Worm (Caenorhabditis elegans) whole organism, L3 larva: ENCODE measurements around the gene dhhc-9.

Experiments
- R02D3.7 ChIP-seq: fragments of 150-350 bp; optimal IDR thresholded peaks from 2 replicates; lab custom pipeline; 2014; ENCODE audit warnings: missing biosample characterization, missing genetic modification characterization
- aly-2 ChIP-seq: fragments of 150-350 bp; optimal IDR thresholded peaks from 2 replicates; lab custom pipeline; 2014; ENCODE audit warnings: missing biosample characterization, missing genetic modification characterization
- ama-1 ChIP-seq: fragments of 150-350 bp; optimal IDR thresholded peaks from 2 replicates; lab custom pipeline; 2018
- ceh-16 ChIP-seq: sonication (generic microtip); optimal IDR thresholded peaks from 2 replicates; lab custom pipeline; 2017; ENCODE audit warnings: missing biosample characterization, missing genetic modification characterization
- ceh-28 ChIP-seq: fragments of 150-350 bp; optimal IDR thresholded peaks from 2 replicates; lab custom pipeline; 2014; ENCODE audit warnings: missing biosample characterization, missing genetic modification reagents, missing genetic modification characterization
- ceh-82 ChIP-seq: fragments of 150-350 bp; optimal IDR thresholded peaks from 2 replicates; lab custom pipeline; 2014; ENCODE audit warnings: missing biosample characterization, missing genetic modification characterization
- ceh-9 ChIP-seq: sonication (generic microtip); optimal IDR thresholded peaks from 2 replicates; lab custom pipeline; 2018; ENCODE audit warnings: missing biosample characterization, missing genetic modification characterization
- daf-12 ChIP-seq: fragments of 150-350 bp; optimal IDR thresholded peaks from 2 replicates; lab custom pipeline; 2014; ENCODE audit warnings: missing biosample characterization, missing genetic modification reagents, missing genetic modification characterization
- egl-27 ChIP-seq: sonication (generic microtip); optimal IDR thresholded peaks from 4 replicates; lab custom pipeline; 2017; ENCODE audit warnings: missing biosample characterization, missing genetic modification reagents, missing genetic modification characterization
- egl-5 ChIP-seq: fragments of 150-350 bp; optimal IDR thresholded peaks from 2 replicates; lab custom pipeline; 2017; ENCODE audit warnings: missing biosample characterization, missing genetic modification reagents, missing genetic modification characterization, inconsistent platforms
- elt-1 ChIP-seq: fragments of 150-350 bp; optimal IDR thresholded peaks from 2 replicates; lab custom pipeline; 2014; ENCODE audit warnings: missing biosample characterization, missing genetic modification characterization
- elt-2 ChIP-seq: sonication (generic microtip); optimal IDR thresholded peaks from 2 replicates; lab custom pipeline; 2016; ENCODE audit warnings: missing genetic modification reagents, mild to moderate bottlenecking, missing genetic modification characterization, missing compliant biosample characterization
- elt-3 ChIP-seq, 3 experiments: fragments of 150-350 bp in 1 of 3; sonication (generic microtip) in 2 of 3; optimal IDR thresholded peaks; 2 replicates in 2 of 3; 4 replicates in 1 of 3; lab custom pipeline; 2014 to 2017; ENCODE audit warnings: missing biosample characterization in 3 of 3, missing genetic modification characterization in 3 of 3
- eor-1 ChIP-seq, 2 experiments: fragments of 150-350 bp; optimal IDR thresholded peaks; 2 replicates each; lab custom pipeline; 2014 to 2018; ENCODE audit warnings: missing biosample characterization in 2 of 2, missing genetic modification characterization in 2 of 2
- fkh-10 ChIP-seq: sonication (generic microtip); optimal IDR thresholded peaks from 2 replicates; lab custom pipeline; 2017; ENCODE audit warnings: missing biosample characterization, missing genetic modification reagents, missing genetic modification characterization
- fkh-2 ChIP-seq: fragments of 150-350 bp; optimal IDR thresholded peaks from 2 replicates; lab custom pipeline; 2014; ENCODE audit warnings: missing biosample characterization, missing genetic modification reagents, missing genetic modification characterization
- fos-1 ChIP-seq: fragments of 150-350 bp; optimal IDR thresholded peaks from 2 replicates; lab custom pipeline; 2014; ENCODE audit warnings: missing biosample characterization, missing genetic modification characterization
- hmg-11 ChIP-seq: sonication (generic microtip); optimal IDR thresholded peaks from 2 replicates; lab custom pipeline; 2016; ENCODE audit warnings: missing genetic modification characterization, missing compliant biosample characterization
- jun-1 ChIP-seq: fragments of 150-350 bp; optimal IDR thresholded peaks from 2 replicates; lab custom pipeline; 2014; ENCODE audit warnings: missing biosample characterization, missing genetic modification reagents, missing genetic modification characterization
- lin-15B ChIP-seq: fragments of 150-350 bp; optimal IDR thresholded peaks from 2 replicates; lab custom pipeline; 2014; ENCODE audit warnings: missing biosample characterization, missing genetic modification characterization
- lin-39 ChIP-seq: fragments of 150-350 bp; optimal IDR thresholded peaks from 2 replicates; lab custom pipeline; 2018; ENCODE audit warnings: missing biosample characterization, missing genetic modification reagents, missing genetic modification characterization
- lsy-12 ChIP-seq: sonication (generic microtip); optimal IDR thresholded peaks from 2 replicates; lab custom pipeline; 2016; ENCODE audit warnings: mild to moderate bottlenecking, missing genetic modification characterization, missing compliant biosample characterization
- mdl-1 ChIP-seq: fragments of 150-350 bp; optimal IDR thresholded peaks from 2 replicates; lab custom pipeline; 2014; ENCODE audit warnings: missing biosample characterization, missing genetic modification characterization
- mml-1 ChIP-seq: fragments of 150-350 bp; sonication (generic microtip); optimal IDR thresholded peaks from 3 replicates; lab custom pipeline; 2014; ENCODE audit warnings: missing biosample characterization, missing genetic modification characterization
- nfya-1 ChIP-seq: sonication (generic microtip); optimal IDR thresholded peaks from 2 replicates; lab custom pipeline; 2017; ENCODE audit warnings: missing genetic modification characterization, mild to moderate bottlenecking, missing compliant biosample characterization, antibody characterized with exemption, moderate library complexity; ENCODE audit not compliant: insufficient read depth
- nhr-12 ChIP-seq: fragments of 150-350 bp; optimal IDR thresholded peaks from 2 replicates; lab custom pipeline; 2014; ENCODE audit warnings: missing biosample characterization, missing genetic modification characterization
- nhr-23 ChIP-seq: fragments of 150-350 bp; optimal IDR thresholded peaks from 2 replicates; lab custom pipeline; 2014; ENCODE audit warnings: missing biosample characterization, missing genetic modification reagents, missing genetic modification characterization
- nhr-237 ChIP-seq: fragments of 150-350 bp; optimal IDR thresholded peaks from 2 replicates; lab custom pipeline; 2014; ENCODE audit warnings: missing biosample characterization, missing genetic modification characterization
- nhr-25 ChIP-seq: sonication (generic microtip); optimal IDR thresholded peaks from 2 replicates; lab custom pipeline; 2017; ENCODE audit warnings: missing biosample characterization, missing genetic modification characterization
- nhr-28 ChIP-seq: fragments of 150-350 bp; optimal IDR thresholded peaks from 2 replicates; lab custom pipeline; 2014; ENCODE audit warnings: missing biosample characterization, missing genetic modification characterization
- nhr-43 ChIP-seq: sonication (generic microtip); optimal IDR thresholded peaks from 2 replicates; lab custom pipeline; 2016; ENCODE audit warnings: mild to moderate bottlenecking, missing genetic modification characterization, missing compliant biosample characterization; ENCODE audit not compliant: poor library complexity, severe bottlenecking
- nhr-67 ChIP-seq: fragments of 150-350 bp; optimal IDR thresholded peaks from 2 replicates; lab custom pipeline; 2014; ENCODE audit warnings: missing biosample characterization, missing genetic modification characterization
- nhr-76 ChIP-seq: fragments of 150-350 bp; sonication (generic microtip); optimal IDR thresholded peaks from 5 replicates; lab custom pipeline; 2014; ENCODE audit warnings: missing biosample characterization, missing genetic modification characterization
- nhr-77 ChIP-seq: fragments of 150-350 bp; optimal IDR thresholded peaks from 2 replicates; lab custom pipeline; 2014; ENCODE audit warnings: missing biosample characterization, missing genetic modification characterization
- pha-4 ChIP-seq: fragments of 150-350 bp; optimal IDR thresholded peaks from 2 replicates; lab custom pipeline; 2014; ENCODE audit warnings: missing biosample characterization, missing genetic modification reagents, missing genetic modification characterization
- pqm-1 ChIP-seq: fragments of 150-350 bp; optimal IDR thresholded peaks from 2 replicates; lab custom pipeline; 2017; ENCODE audit warnings: missing biosample characterization, missing genetic modification characterization, inconsistent platforms
- sea-2 ChIP-seq: fragments of 150-350 bp; sonication (generic microtip); optimal IDR thresholded peaks from 4 replicates; lab custom pipeline; 2014; ENCODE audit warnings: missing biosample characterization, missing genetic modification reagents, missing genetic modification characterization
- skn-1 ChIP-seq: fragments of 150-350 bp; optimal IDR thresholded peaks from 2 replicates; lab custom pipeline; 2014; ENCODE audit warnings: missing biosample characterization, missing genetic modification characterization
- snpc-4 ChIP-seq: fragments of 150-350 bp; optimal IDR thresholded peaks from 2 replicates; lab custom pipeline; 2014; ENCODE audit warnings: missing biosample characterization, missing genetic modification characterization
- tbx-2 ChIP-seq: sonication (generic microtip); optimal IDR thresholded peaks from 2 replicates; lab custom pipeline; 2016; ENCODE audit warnings: mild to moderate bottlenecking, missing genetic modification characterization, missing compliant biosample characterization
- unc-39 ChIP-seq: sonication (generic microtip); optimal IDR thresholded peaks from 4 replicates; lab custom pipeline; 2017; ENCODE audit warnings: missing biosample characterization, missing genetic modification characterization
- unc-62 ChIP-seq: fragments of 150-350 bp; sonication (generic microtip); optimal IDR thresholded peaks from 4 replicates; lab custom pipeline; 2014; ENCODE audit warnings: missing biosample characterization, missing genetic modification reagents, missing genetic modification characterization
- zag-1 ChIP-seq: fragments of 150-350 bp; optimal IDR thresholded peaks from 2 replicates; lab custom pipeline; 2014; ENCODE audit warnings: missing biosample characterization, missing genetic modification characterization
- ztf-11 ChIP-seq: fragments of 150-350 bp; optimal IDR thresholded peaks from 2 replicates; lab custom pipeline; 2014; ENCODE audit warnings: missing biosample characterization, missing genetic modification characterization
- ztf-4 ChIP-seq: fragments of 150-350 bp; optimal IDR thresholded peaks from 2 replicates; lab custom pipeline; 2014; ENCODE audit warnings: missing biosample characterization, missing genetic modification characterization

Gene dhhc-9

ce11 chrX:2368042-2368814, 33.6 kb downstream of the dhhc-9 start:
- peak; percentile 11 for TF ChIP-seq ceh-28 (tag; lab: Kevin White, UChicago)
- TF ChIP-seq jun-1 (tag; lab: Kevin White, UChicago) = peak; percentile 5
- peak; percentile 80 for TF ChIP-seq nhr-25 (tag; lab: Kevin White, UChicago)
- no peak for TF ChIP-seq fos-1
- TF ChIP-seq snpc-4 (tag; lab: Kevin White, UChicago) = peak; percentile 20
- TF ChIP-seq pha-4 (tag; lab: Kevin White, UChicago) = peak; percentile 79

- TF ChIP-seq eor-1 (tag; optimal IDR thresholded peaks at IDR 0.05; lab: Kevin White, UChicago) = no peak
- TF ChIP-seq nhr-23 (tag; lab: Kevin White, UChicago) = no peak
- TF ChIP-seq ceh-28 (tag; lab: Kevin White, UChicago) = no peak
- no peak for TF ChIP-seq unc-62 (GFP tag; lab: Kevin White, UChicago)
- no peak for TF ChIP-seq pha-4 (tag; lab: Kevin White, UChicago)
- TF ChIP-seq aly-2 (tag; lab: Kevin White, UChicago) = no peak
- TF ChIP-seq snpc-4 (tag; lab: Kevin White, UChicago) = no peak
- TF ChIP-seq ztf-11 (tag; lab: Kevin White, UChicago) = no peak
- TF ChIP-seq sea-2 = no peak
- TF ChIP-seq ztf-4 (tag; lab: Kevin White, UChicago) = no peak
- no peak for TF ChIP-seq ama-1 (lab: Kevin White, UChicago)
- TF ChIP-seq nhr-76 (tag; lab: Kevin White, UChicago) = no peak
- TF ChIP-seq nhr-43 (tag; lab: Kevin White, UChicago) = no peak
Observed at ce11 chrX:2365890-2366289, 35.9 kb downstream of the dhhc-9 start, which contains the start of gene T24D8.6. Gene T24D8.6 (minus strand): TSS chrX:2365990.

ce11 chrX:2364703-2365299, 37.0 kb downstream of the dhhc-9 start:
- TF ChIP-seq elt-2 (tag; lab: Kevin White, UChicago) = peak; percentile 74
- TF ChIP-seq fos-1 = peak; percentile 89
- peak; percentile 34 for TF ChIP-seq zag-1 (tag; lab: Kevin White, UChicago)
- TF ChIP-seq mdl-1 = peak; percentile 67
- no peak for TF ChIP-seq sea-2
- TF ChIP-seq fkh-2 (tag; lab: Kevin White, UChicago) = no peak
- TF ChIP-seq ceh-16 = no peak
- peak; percentile 61 for TF ChIP-seq nhr-67
- no peak for TF ChIP-seq fkh-10 (GFP tag; lab: Kevin White, UChicago)
- TF ChIP-seq lin-39 (tag; lab: Kevin White, UChicago) = no peak
- no peak for TF ChIP-seq ztf-11 (tag; lab: Kevin White, UChicago)
- peak; percentile 4 for TF ChIP-seq unc-62 (GFP tag; lab: Kevin White, UChicago)
- peak; percentile 45 for TF ChIP-seq daf-12
- TF ChIP-seq elt-1 (tag; lab: Kevin White, UChicago) = peak; percentile 48
- peak; percentile 96 for TF ChIP-seq tbx-2 (tag; lab: Kevin White, UChicago)
- TF ChIP-seq ceh-82 (tag; lab: Kevin White, UChicago) = peak; percentile 94
- TF ChIP-seq ceh-9 (tag; lab: Kevin White, UChicago) = no peak
- TF ChIP-seq hmg-11 = peak; percentile 81
- peak; percentile 80 for TF ChIP-seq R02D3.7 (tag; lab: Kevin White, UChicago)
- no peak for TF ChIP-seq mml-1 (tag; lab: Kevin White, UChicago)
- peak; percentile 97 for TF ChIP-seq nhr-43 (tag; lab: Kevin White, UChicago)
- TF ChIP-seq lin-15B (tag; lab: Kevin White, UChicago) = no peak
- peak; percentile 89 for TF ChIP-seq snpc-4 (tag; lab: Kevin White, UChicago)
- TF ChIP-seq elt-3 (tag; optimal IDR thresholded peaks at IDR 0.05; lab: Kevin White, UChicago) = peak; percentile 60 to 94 (median 91)
- peak; percentile 88 for TF ChIP-seq pqm-1 (tag; lab: Kevin White, UChicago)
- TF ChIP-seq jun-1 (tag; lab: Kevin White, UChicago) = peak; percentile 97
- TF ChIP-seq nhr-76 (tag; lab: Kevin White, UChicago) = peak; percentile 74
- peak; percentile 57 for TF ChIP-seq egl-27
- no peak for TF ChIP-seq nhr-12 (tag; lab: Kevin White, UChicago)
- peak; percentile 88 for TF ChIP-seq lsy-12 (tag; lab: Kevin White, UChicago)
- TF ChIP-seq egl-5 (tag; lab: Kevin White, UChicago) = peak; percentile 42
- TF ChIP-seq nhr-23 (tag; lab: Kevin White, UChicago) = peak; percentile 97
- TF ChIP-seq skn-1 (tag; lab: Kevin White, UChicago) = peak; percentile 90
- TF ChIP-seq nhr-25 (tag; lab: Kevin White, UChicago) = peak; percentile 85
- TF ChIP-seq pha-4 (tag; lab: Kevin White, UChicago) = peak; percentile 95
- TF ChIP-seq ztf-4 (tag; lab: Kevin White, UChicago) = peak; percentile 70
- peak; percentile 61 for TF ChIP-seq nhr-237
- peak; percentile 66 for TF ChIP-seq nhr-28 (tag; lab: Kevin White, UChicago)
- TF ChIP-seq nfya-1 (tag; lab: Kevin White, UChicago) = peak; percentile 51
- TF ChIP-seq unc-39 (tag; lab: Kevin White, UChicago) = no peak
- TF ChIP-seq nhr-77 (tag; lab: Kevin White, UChicago) = peak; percentile 94
